Fruit fly (Drosophila melanogaster) whole organism, embryonic: Measurements from ENCODE around the gene CG1231.

Experiments used
- CG12299 ChIP-seq: fragments of 200-800 bp; sonication (Bioruptor generic); optimal IDR thresholded peaks from 2 replicates; lab custom pipeline; 2018; ENCODE audit warnings: missing biosample characterization, mild to moderate bottlenecking, missing genetic modification characterization
- CG15073 ChIP-seq: fragments of 200-800 bp; sonication (Bioruptor generic); optimal IDR thresholded peaks from 2 replicates; lab custom pipeline; 2016; ENCODE audit warnings: missing biosample characterization, missing genetic modification characterization
- CG3281 ChIP-seq: fragments of 200-800 bp; sonication (Bioruptor generic); optimal IDR thresholded peaks from 3 replicates; lab custom pipeline; 2017; ENCODE audit warnings: missing biosample characterization, mild to moderate bottlenecking, missing genetic modification characterization
- CG5245 ChIP-seq: fragments of 200-800 bp; sonication (Bioruptor generic); optimal IDR thresholded peaks from 3 replicates; lab custom pipeline; 2016; ENCODE audit warnings: missing biosample characterization, missing genetic modification characterization
- H2.0 ChIP-seq: fragments of 200-800 bp; sonication (Bioruptor generic); IDR thresholded peaks from 2 replicates; pipeline ENCODE4 v1.3.6; 2022; ENCODE audit warnings: missing biosample characterization, missing genetic modification characterization
- al ChIP-seq: fragments of 200-800 bp; sonication (Bioruptor generic); IDR thresholded peaks from 2 replicates; pipeline ENCODE4 v1.3.6; 2022; ENCODE audit warnings: missing biosample characterization, missing genetic modification characterization
- bcd ChIP-seq: fragments of 200-800 bp; sonication (Bioruptor generic); optimal IDR thresholded peaks from 2 replicates; lab custom pipeline; 2017; ENCODE audit warnings: missing biosample characterization, mild to moderate bottlenecking, missing genetic modification characterization
- fru ChIP-seq: fragments of >200 bp; optimal IDR thresholded peaks from 2 replicates; lab custom pipeline; 2017
- pum ChIP-seq: fragments of 200-800 bp; sonication (Bioruptor generic); optimal IDR thresholded peaks from 2 replicates; lab custom pipeline; 2016; ENCODE audit warnings: missing biosample characterization, missing genetic modification characterization
- sisA ChIP-seq: fragments of 200-800 bp; sonication (Bioruptor generic); IDR thresholded peaks from 2 replicates; pipeline ENCODE4 v1.3.6; 2022; ENCODE audit warnings: missing biosample characterization, missing genetic modification characterization
- sqz ChIP-seq: fragments of 200-800 bp; sonication (Bioruptor generic); optimal IDR thresholded peaks from 3 replicates; lab custom pipeline; 2018; ENCODE audit warnings: missing biosample characterization, mild to moderate bottlenecking, missing genetic modification characterization
- stc ChIP-seq: fragments of 200-800 bp; sonication (Bioruptor generic); IDR thresholded peaks from 2 replicates; pipeline ENCODE4 v1.3.6; 2022; ENCODE audit warnings: missing biosample characterization, missing genetic modification characterization
- usp ChIP-seq: fragments of >200 bp; optimal IDR thresholded peaks from 2 replicates; lab custom pipeline; 2017; ENCODE audit warnings: missing biosample characterization, missing genetic modification characterization

DNA sequence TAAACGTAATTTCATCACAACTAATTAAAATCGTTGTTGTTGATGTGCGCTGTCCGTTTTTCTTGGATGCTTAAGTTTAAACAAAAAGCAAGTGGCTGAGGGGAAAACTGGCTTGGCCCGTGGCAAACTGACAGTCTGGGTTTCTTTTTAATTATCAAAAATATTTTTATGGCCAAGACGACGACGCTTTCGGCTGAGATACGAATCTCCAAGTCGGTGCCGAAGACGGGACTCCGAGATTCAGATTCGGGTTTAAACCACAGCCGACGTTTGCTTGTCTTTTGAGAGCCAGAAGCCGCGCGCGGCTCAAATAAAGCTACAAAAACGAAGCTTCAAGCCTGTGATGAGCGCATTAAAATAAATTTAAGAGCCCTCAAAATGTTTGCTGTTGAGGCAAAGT, 19.4 kb downstream of the CG1231 start:
- TF ChIP-seq CG5245 (GFP tag; lab: Kevin White, UChicago) (no peak), bcd (GFP tag; lab: Kevin White, UChicago) (no peak), sqz (GFP tag; lab: Kevin White, UChicago) (no peak), CG3281 (GFP tag; lab: Kevin White, UChicago) (no peak), stc (GFP tag; lab: Robert Waterston, UW) (no peak), CG12299 (tag; lab: Kevin White, UChicago) (no peak), pum (GFP tag; lab: Kevin White, UChicago) (no peak), fru (no peak), al (GFP tag; lab: Robert Waterston, UW) (no peak), CG15073 (GFP tag; lab: Kevin White, UChicago) (no peak), sisA (GFP tag; lab: Robert Waterston, UW) (no peak), H2.0 (GFP tag; lab: Robert Waterston, UW) (no peak), usp (GFP tag; lab: Kevin White, UChicago) (no peak)
